Worm (Caenorhabditis elegans): ENCODE data around the gene F57C7.4.

ce11 chrX:10589465-10589864 is at the start of gene F57C7.4:
- TF ChIP-seq skn-1 (tag; optimal IDR thresholded peaks at IDR 0.05) (no peak), ceh-28 (tag; optimal IDR thresholded peaks at IDR 0.05) (no peak), aly-2 (tag; optimal IDR thresholded peaks at IDR 0.05) (no peak), ama-1 (optimal IDR thresholded peaks at IDR 0.05) (no peak), fkh-10 (GFP tag; optimal IDR thresholded peaks at IDR 0.05) (no peak), egl-27 (tag; optimal IDR thresholded peaks at IDR 0.05) (no peak), nhr-25 (tag; optimal IDR thresholded peaks at IDR 0.05) (no peak), unc-62 (GFP tag; optimal IDR thresholded peaks at IDR 0.05) (no peak), nhr-237 (tag; optimal IDR thresholded peaks at IDR 0.05) (no peak)
